Worm (Caenorhabditis elegans) whole organism, early embryonic: ENCODE data around the gene str-85.

Source experiments
- B0310.2 ChIP-seq: sonication (generic microtip); optimal IDR thresholded peaks from 2 replicates; lab custom pipeline; 2016; ENCODE audit warnings: mild to moderate bottlenecking, missing genetic modification characterization, missing compliant biosample characterization
- F13C5.2 ChIP-seq: sonication (generic microtip); optimal IDR thresholded peaks from 2 replicates; lab custom pipeline; 2017; ENCODE audit warnings: mild to moderate bottlenecking, missing genetic modification characterization, inconsistent platforms, missing compliant biosample characterization
- ama-1 ChIP-seq: fragments of 150-350 bp; optimal IDR thresholded peaks from 2 replicates; lab custom pipeline; 2014
- ceh-13 ChIP-seq: fragments of 200-800 bp; sonication (Bioruptor generic); optimal IDR thresholded peaks from 2 replicates; lab custom pipeline; 2018; ENCODE audit warnings: mild to moderate bottlenecking, missing genetic modification characterization, missing compliant biosample characterization
- ets-7 ChIP-seq: sonication (generic microtip); optimal IDR thresholded peaks from 2 replicates; lab custom pipeline; 2016; ENCODE audit warnings: missing genotype, missing genetic modification characterization, missing compliant biosample characterization
- flt-1 ChIP-seq: fragments of 200-800 bp; sonication (Bioruptor generic); IDR thresholded peaks from 2 replicates; pipeline ENCODE4 v1.3.6; 2022; ENCODE audit warnings: missing genetic modification characterization, missing compliant biosample characterization
- hmbx-1 ChIP-seq: sonication (generic microtip); optimal IDR thresholded peaks from 2 replicates; lab custom pipeline; 2016; ENCODE audit warnings: mild to moderate bottlenecking, missing genetic modification characterization, missing compliant biosample characterization
- hmg-4 ChIP-seq: fragments of 200-800 bp; sonication (Bioruptor generic); optimal IDR thresholded peaks from 2 replicates; lab custom pipeline; 2018; ENCODE audit warnings: mild to moderate bottlenecking, missing genetic modification characterization, missing compliant biosample characterization
- pes-1 ChIP-seq: fragments of 200-800 bp; sonication (Bioruptor generic); IDR thresholded peaks from 2 replicates; pipeline ENCODE4 v1.3.6; 2022; ENCODE audit warnings: missing genetic modification reagents, missing genetic modification characterization, missing compliant biosample characterization
- scrt-1 ChIP-seq: fragments of 200-800 bp; sonication (Bioruptor generic); IDR thresholded peaks from 2 replicates; pipeline ENCODE4 v1.3.6; 2022; ENCODE audit warnings: missing genetic modification characterization, missing compliant biosample characterization
- sea-1 ChIP-seq: fragments of 200-800 bp; sonication (Bioruptor generic); conservative IDR thresholded peaks from 2 replicates; pipeline ENCODE4 v1.3.6; 2022; ENCODE audit warnings: missing genetic modification characterization, missing compliant biosample characterization
- tbx-37 ChIP-seq: fragments of 200-800 bp; sonication (Bioruptor generic); conservative IDR thresholded peaks from 2 replicates; pipeline ENCODE4 v1.3.6; 2022; ENCODE audit warnings: missing genetic modification reagents, missing genetic modification characterization, missing compliant biosample characterization
- tra-4 ChIP-seq: sonication (generic microtip); optimal IDR thresholded peaks from 2 replicates; lab custom pipeline; 2017; ENCODE audit warnings: missing genetic modification characterization, missing compliant biosample characterization

DNA sequence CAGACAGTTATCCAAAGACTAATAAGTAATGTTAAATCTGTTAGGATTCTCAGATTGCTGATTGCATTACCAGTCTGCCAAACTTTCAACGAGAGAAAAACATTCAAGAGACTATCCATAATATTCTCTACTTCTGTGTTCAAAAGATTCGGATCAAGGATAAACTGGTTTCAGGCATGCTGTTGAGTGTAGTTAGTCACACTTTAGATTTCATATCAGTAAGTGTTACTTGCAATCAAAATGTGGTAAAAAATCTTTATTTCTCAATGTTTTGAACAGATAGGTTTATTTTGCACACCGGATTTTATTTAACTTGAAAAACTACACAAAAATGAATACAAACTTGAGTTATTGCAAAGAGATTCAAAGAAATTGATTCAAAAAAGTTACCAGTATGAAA lies 36.4 kb upstream of the str-85 start, which contains the start of gene oac-41:
- no peak for TF ChIP-seq scrt-1 (GFP tag; lab: Robert Waterston, UW)
- no peak for TF ChIP-seq ets-7 (tag; lab: Kevin White, UChicago)
- TF ChIP-seq hmbx-1 (tag; lab: Kevin White, UChicago), result no peak
- no peak for TF ChIP-seq flt-1 (GFP tag; lab: Robert Waterston, UW)
- no peak for TF ChIP-seq hmg-4
- TF ChIP-seq ama-1, result no peak
- no peak for TF ChIP-seq F13C5.2 (tag; lab: Kevin White, UChicago)
- TF ChIP-seq sea-1 (GFP tag; lab: Robert Waterston, UW), result no peak
- TF ChIP-seq B0310.2 (tag; lab: Kevin White, UChicago), result no peak
- TF ChIP-seq tbx-37, result no peak
- no peak for TF ChIP-seq tra-4
- no peak for TF ChIP-seq pes-1
- no peak for TF ChIP-seq ceh-13
